Worm (Caenorhabditis elegans): ENCODE results near the gene ZK418.13.

ce11 chrIII:7122860-7123259 lies 46.6 kb upstream of the ZK418.13 start, which contains the start of the genes B0280.9 and rpia-1:
- peak; percentile 12 for TF ChIP-seq skn-1 (tag; optimal IDR thresholded peaks at IDR 0.05)
- no peak for TF ChIP-seq snpc-4 (tag; optimal IDR thresholded peaks at IDR 0.05)
- no peak for TF ChIP-seq aly-2 (tag; optimal IDR thresholded peaks at IDR 0.05)
- TF ChIP-seq pha-4 (tag; optimal IDR thresholded peaks at IDR 0.05) = peak; percentile 59
- peak; percentile 68 for TF ChIP-seq elt-2 (tag; optimal IDR thresholded peaks at IDR 0.05)
- no peak for TF ChIP-seq nhr-67 (tag; optimal IDR thresholded peaks at IDR 0.05)
- TF ChIP-seq egl-5 (tag; optimal IDR thresholded peaks at IDR 0.05) = no peak
- TF ChIP-seq ztf-11 (tag; optimal IDR thresholded peaks at IDR 0.05) = no peak
- no peak for TF ChIP-seq fos-1 (tag; optimal IDR thresholded peaks at IDR 0.05)
- TF ChIP-seq nhr-12 (tag; optimal IDR thresholded peaks at IDR 0.05) = no peak
- TF ChIP-seq unc-39 (tag; optimal IDR thresholded peaks at IDR 0.05) = no peak
- TF ChIP-seq ceh-9 (tag; optimal IDR thresholded peaks at IDR 0.05) = no peak
